Fruit fly (Drosophila melanogaster) whole organism: Measurements from ENCODE around the gene ath.

ENCODE experiments used
- CG8478 ChIP-seq: fragments of >200 bp; optimal IDR thresholded peaks from 2 replicates; lab custom pipeline; 2018; ENCODE audit warnings: inconsistent platforms
- Dll ChIP-seq: fragments of >200 bp; optimal IDR thresholded peaks from 2 replicates; lab custom pipeline; 2017
- pan ChIP-seq: fragments of >200 bp; optimal IDR thresholded peaks from 2 replicates; lab custom pipeline; 2017
- psq ChIP-seq: fragments of >200 bp; optimal IDR thresholded peaks from 2 replicates; lab custom pipeline; 2017
- usp ChIP-seq: fragments of >200 bp; optimal IDR thresholded peaks from 2 replicates; lab custom pipeline; 2017; ENCODE audit warnings: missing biosample characterization, missing genetic modification characterization, mixed read lengths

DNA sequence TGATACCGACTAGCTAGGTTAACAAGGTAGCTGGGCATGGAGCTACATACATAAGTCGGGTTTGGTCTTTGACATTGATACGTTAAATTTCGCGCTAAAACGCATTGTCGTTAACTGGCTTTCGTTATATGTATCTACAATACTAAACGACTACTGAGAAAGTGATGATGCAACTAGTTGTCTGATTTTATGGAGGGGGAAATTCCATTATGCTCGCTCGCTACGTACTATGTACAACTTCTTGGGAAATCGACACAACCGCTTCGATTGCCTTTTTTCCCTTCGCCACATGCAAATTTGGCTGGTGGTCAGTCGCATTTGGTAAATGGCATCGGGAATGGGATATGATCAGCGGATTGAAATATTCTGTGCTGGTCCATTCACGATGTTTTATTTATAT lies 9.1 kb downstream of the ath start:
- TF ChIP-seq CG8478 (lab: Kevin White, UChicago) (no peak), Dll (no peak), pan (lab: Kevin White, UChicago) (no peak), usp (GFP tag; lab: Kevin White, UChicago) (no peak), psq (lab: Kevin White, UChicago) (no peak)
